Worm (Caenorhabditis elegans): Measurements from ENCODE around the gene fbxb-53.

ce11 chrII:1738844-1739243 is 17.8 kb upstream of the fbxb-53 start, which contains the start of the genes irld-9 and irld-33:
- TF ChIP-seq tab-1 (GFP tag; IDR thresholded peaks at IDR 0.05), result no peak
- TF ChIP-seq klf-2 (GFP tag; conservative IDR thresholded peaks at IDR 0.05), result no peak
- no peak for TF ChIP-seq cog-1 (tag; optimal IDR thresholded peaks at IDR 0.05)
- TF ChIP-seq ztf-29 (GFP tag; IDR thresholded peaks at IDR 0.05), result no peak
